Fruit fly (Drosophila melanogaster): ENCODE measurements around the gene daed.

DNA sequence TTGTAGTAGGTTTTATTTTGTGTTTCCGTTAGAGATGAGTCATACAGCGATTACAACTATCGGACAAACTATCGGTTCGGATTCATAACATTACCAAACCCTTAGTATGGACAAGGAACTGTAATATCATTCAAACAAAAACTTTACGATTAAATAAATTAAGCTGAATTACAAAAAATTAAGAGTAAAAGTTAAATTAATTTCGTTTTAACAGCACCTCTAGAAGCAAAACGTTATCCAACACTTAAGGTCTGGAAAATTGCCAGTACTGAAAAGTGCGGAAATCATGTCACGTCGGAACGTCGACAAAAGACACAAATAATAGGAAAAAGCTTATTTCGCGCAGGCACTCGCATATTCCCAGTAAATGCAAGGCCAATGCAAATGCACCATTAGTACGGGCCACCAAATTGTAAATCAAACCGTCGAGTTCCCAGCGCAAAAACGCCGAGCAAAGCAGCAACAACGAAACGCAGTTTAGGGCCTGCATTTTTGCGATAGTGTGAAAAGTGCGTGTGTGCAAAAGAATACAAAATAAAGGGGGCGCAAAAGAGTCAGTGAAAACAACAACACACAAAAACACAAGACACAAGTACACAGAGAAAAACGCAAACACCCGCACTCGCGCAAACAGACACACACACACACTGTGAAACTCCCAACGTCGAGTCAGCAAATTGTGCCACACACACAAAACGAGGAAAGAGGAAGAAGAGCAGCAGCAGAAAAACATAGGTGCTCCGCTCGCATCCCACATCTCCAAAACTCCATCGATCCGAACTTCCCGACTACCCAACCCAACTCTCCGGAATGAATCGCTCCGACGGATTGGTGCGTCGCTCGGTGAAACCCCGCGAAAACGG is 10.4 kb upstream of the daed start, which contains the start of the genes CG15387 and sau:
- TF ChIP-seq Hr4 (GFP tag; optimal IDR thresholded peaks at IDR 0.05) (peak; percentile 90), OdsH (GFP tag; optimal IDR thresholded peaks at IDR 0.05) (peak; percentile 90), Eip78C (GFP tag) (peak; percentile 95), CG11294 (GFP tag; IDR thresholded peaks at IDR 0.05) (peak; percentile 45; the same call in 1 of the 2 replicates), lz (GFP tag; optimal IDR thresholded peaks at IDR 0.05) (peak; percentile 93), Eip75B (GFP tag; optimal IDR thresholded peaks at IDR 0.05) (peak; percentile 84), CG6163 (GFP tag; IDR thresholded peaks at IDR 0.05) (peak; percentile 83), Hr39 (GFP tag; optimal IDR thresholded peaks at IDR 0.05) (peak; percentile 93)
